Fruit fly (Drosophila melanogaster) whole organism, embryonic: ENCODE measurements around the gene CG14982.

Experiments
- Adf1 ChIP-seq: fragments of 200-800 bp; sonication (Bioruptor generic); IDR thresholded peaks from 2 replicates; pipeline ENCODE4 v1.3.6; 2022; ENCODE audit warnings: missing biosample characterization, missing genetic modification characterization
- Atf3 ChIP-seq: fragments of 200-800 bp; sonication (Bioruptor generic); optimal IDR thresholded peaks from 3 replicates; lab custom pipeline; 2016; ENCODE audit warnings: missing biosample characterization, missing genetic modification characterization
- CG10979 ChIP-seq: fragments of 200-800 bp; sonication (Bioruptor generic); optimal IDR thresholded peaks from 2 replicates; lab custom pipeline; 2018; ENCODE audit warnings: missing biosample characterization, mild to moderate bottlenecking, missing genetic modification characterization, moderate library complexity
- CG11085 ChIP-seq: fragments of 200-800 bp; sonication (Bioruptor generic); IDR thresholded peaks from 2 replicates; pipeline ENCODE4 v1.3.6; 2022; ENCODE audit warnings: missing biosample characterization, missing genetic modification characterization
- CG12391 ChIP-seq: fragments of 200-800 bp; sonication (Bioruptor generic); optimal IDR thresholded peaks from 3 replicates; lab custom pipeline; 2018; ENCODE audit warnings: missing biosample characterization, mild to moderate bottlenecking, missing genetic modification characterization, moderate library complexity
- CG13775 ChIP-seq: fragments of 200-800 bp; sonication (Bioruptor generic); optimal IDR thresholded peaks from 3 replicates; lab custom pipeline; 2017; ENCODE audit warnings: missing biosample characterization, mild to moderate bottlenecking, missing genetic modification characterization
- CG15514 ChIP-seq: fragments of 200-800 bp; sonication (Bioruptor generic); optimal IDR thresholded peaks from 3 replicates; lab custom pipeline; 2017; ENCODE audit warnings: missing biosample characterization, missing genetic modification characterization, mild to moderate bottlenecking, moderate library complexity, missing genetic modification reagents
- CG16863 ChIP-seq: fragments of 200-800 bp; sonication (Bioruptor generic); optimal IDR thresholded peaks from 3 replicates; lab custom pipeline; 2016; ENCODE audit warnings: missing biosample characterization, missing genetic modification characterization
- CG17186 ChIP-seq: fragments of 200-800 bp; sonication (Bioruptor generic); optimal IDR thresholded peaks from 3 replicates; lab custom pipeline; 2017; ENCODE audit warnings: missing biosample characterization, missing genetic modification reagents, missing genetic modification characterization
- CG17612 ChIP-seq: fragments of 200-800 bp; sonication (Bioruptor generic); IDR thresholded peaks from 2 replicates; pipeline ENCODE4 v1.3.6; 2022; ENCODE audit warnings: missing biosample characterization, missing genetic modification characterization
- CG18599 ChIP-seq: fragments of 200-800 bp; sonication (Bioruptor generic); optimal IDR thresholded peaks from 3 replicates; lab custom pipeline; 2017; ENCODE audit warnings: missing biosample characterization, missing genetic modification characterization, mild to moderate bottlenecking, moderate library complexity, missing genetic modification reagents
- CG2116 ChIP-seq: fragments of 200-800 bp; sonication (Bioruptor generic); optimal IDR thresholded peaks from 3 replicates; lab custom pipeline; 2018; ENCODE audit warnings: missing biosample characterization, mild to moderate bottlenecking, missing genetic modification characterization
- CG2678 ChIP-seq: fragments of 200-800 bp; sonication (Bioruptor generic); optimal IDR thresholded peaks from 3 replicates; lab custom pipeline; 2019; ENCODE audit warnings: missing biosample characterization, mild to moderate bottlenecking, missing genetic modification characterization, moderate library complexity
- CG3838 ChIP-seq: fragments of 200-800 bp; sonication (Bioruptor generic); optimal IDR thresholded peaks from 3 replicates; lab custom pipeline; 2016; ENCODE audit warnings: missing biosample characterization, missing genetic modification characterization
- CG3995 ChIP-seq: fragments of 200-800 bp; sonication (Bioruptor generic); optimal IDR thresholded peaks from 3 replicates; lab custom pipeline; 2016; ENCODE audit warnings: missing biosample characterization, missing genetic modification characterization
- CG4820 ChIP-seq: fragments of 200-800 bp; sonication (Bioruptor generic); optimal IDR thresholded peaks from 3 replicates; lab custom pipeline; 2016; ENCODE audit warnings: missing biosample characterization, missing genetic modification characterization
- CG9932 ChIP-seq: fragments of 200-800 bp; sonication (Bioruptor generic); IDR thresholded peaks from 2 replicates; pipeline ENCODE4 v1.3.6; 2022; ENCODE audit warnings: missing biosample characterization, missing genetic modification characterization
- Dll ChIP-seq: fragments of 200-800 bp; sonication (Bioruptor generic); IDR thresholded peaks from 4 replicates; pipeline ENCODE4 v1.3.6; 2022; ENCODE audit warnings: missing biosample characterization, missing genetic modification characterization; ENCODE audit not compliant: partially characterized antibody
- Dp ChIP-seq: fragments of 200-800 bp; sonication (Bioruptor generic); optimal IDR thresholded peaks from 2 replicates; lab custom pipeline; 2018; ENCODE audit warnings: missing biosample characterization, mild to moderate bottlenecking, missing genetic modification characterization, moderate library complexity
- E2f2 ChIP-seq: fragments of 200-800 bp; sonication (Bioruptor generic); IDR thresholded peaks from 2 replicates; pipeline ENCODE4 v1.3.6; 2022; ENCODE audit warnings: missing biosample characterization, missing genetic modification characterization
- Ets97D ChIP-seq: fragments of 200-800 bp; sonication (Bioruptor generic); optimal IDR thresholded peaks from 3 replicates; lab custom pipeline; 2016; ENCODE audit warnings: missing biosample characterization, missing genetic modification characterization
- Fer1 ChIP-seq: fragments of 200-800 bp; sonication (Bioruptor generic); optimal IDR thresholded peaks from 2 replicates; lab custom pipeline; 2017; ENCODE audit warnings: missing biosample characterization, mild to moderate bottlenecking, missing genetic modification characterization
- Kr ChIP-seq: fragments of 200-800 bp; sonication (Bioruptor generic); optimal IDR thresholded peaks from 2 replicates; lab custom pipeline; 2017; ENCODE audit warnings: missing biosample characterization, mild to moderate bottlenecking, missing genetic modification characterization
- Mad ChIP-seq: fragments of 200-800 bp; sonication (Bioruptor generic); optimal IDR thresholded peaks from 2 replicates; lab custom pipeline; 2016; ENCODE audit warnings: missing biosample characterization, missing genetic modification characterization
- Med ChIP-seq: fragments of 200-800 bp; sonication (Bioruptor generic); peaks from one replicate; lab custom pipeline; 2016; ENCODE audit warnings: missing biosample characterization, missing genetic modification characterization, mild to moderate bottlenecking, inconsistent platforms, moderate library complexity
- NFAT ChIP-seq: fragments of 200-800 bp; sonication (Bioruptor generic); IDR thresholded peaks from 2 replicates; pipeline ENCODE4 v1.3.6; 2022; ENCODE audit warnings: missing biosample characterization, missing genetic modification characterization
- Scr ChIP-seq: fragments of 200-800 bp; sonication (Bioruptor generic); IDR thresholded peaks from 2 replicates; pipeline ENCODE4 v1.3.6; 2022; ENCODE audit warnings: missing biosample characterization, missing genetic modification characterization; ENCODE audit not compliant: partially characterized antibody
- chinmo ChIP-seq: fragments of 200-800 bp; sonication (Bioruptor generic); IDR thresholded peaks from 4 replicates; pipeline ENCODE4 v1.3.6; 2022; ENCODE audit warnings: missing biosample characterization, missing genetic modification characterization; ENCODE audit not compliant: partially characterized antibody
- danr ChIP-seq: fragments of 200-800 bp; sonication (Bioruptor generic); IDR thresholded peaks from 2 replicates; pipeline ENCODE4 v1.3.6; 2022; ENCODE audit warnings: missing biosample characterization, missing genetic modification characterization
- disco-r ChIP-seq: fragments of 200-800 bp; sonication (Bioruptor generic); optimal IDR thresholded peaks from 2 replicates; lab custom pipeline; 2016; ENCODE audit warnings: missing biosample characterization, missing genetic modification characterization
- fd102C ChIP-seq: fragments of 200-800 bp; sonication (Bioruptor generic); optimal IDR thresholded peaks from 2 replicates; lab custom pipeline; 2018; ENCODE audit warnings: missing biosample characterization, mild to moderate bottlenecking, missing genetic modification characterization, moderate library complexity
- lab ChIP-seq: fragments of 200-800 bp; sonication (Bioruptor generic); optimal IDR thresholded peaks from 3 replicates; lab custom pipeline; 2017; ENCODE audit warnings: missing biosample characterization, missing genetic modification characterization, mild to moderate bottlenecking, moderate library complexity, missing genetic modification reagents
- otp ChIP-seq: fragments of 200-800 bp; sonication (Bioruptor generic); IDR thresholded peaks from 3 replicates; pipeline ENCODE4, ENCODE4 v1.3.6; 2022; ENCODE audit warnings: missing biosample characterization, missing genetic modification characterization
- pb ChIP-seq: fragments of 200-800 bp; sonication (Bioruptor generic); optimal IDR thresholded peaks from 3 replicates; lab custom pipeline; 2016; ENCODE audit warnings: missing biosample characterization, missing genetic modification characterization
- pzg ChIP-seq: fragments of 200-800 bp; sonication (Bioruptor generic); optimal IDR thresholded peaks from 3 replicates; lab custom pipeline; 2018; ENCODE audit warnings: missing biosample characterization, mild to moderate bottlenecking, missing genetic modification characterization, moderate library complexity
- row ChIP-seq: fragments of 200-800 bp; sonication (Bioruptor generic); IDR thresholded peaks from 3 replicates; pipeline ENCODE4 v1.3.6; 2022; ENCODE audit warnings: missing biosample characterization, missing genetic modification characterization
- sc ChIP-seq, 3 experiments: fragments of >200 bp in 2 of 3; fragments of 200-800 bp in 1 of 3; sonication (Bioruptor generic) in 1 of 3; optimal IDR thresholded peaks; 2 replicates in 2 of 3; 3 replicates in 1 of 3; lab custom pipeline; 2017; ENCODE audit warnings: mild to moderate bottlenecking in 1 of 3, missing biosample characterization in 1 of 3, missing genetic modification characterization in 1 of 3, missing genetic modification reagents in 1 of 3
- scrt ChIP-seq: fragments of 200-800 bp; sonication (Bioruptor generic); optimal IDR thresholded peaks from 2 replicates; lab custom pipeline; 2018; ENCODE audit warnings: missing biosample characterization, mild to moderate bottlenecking, missing genetic modification characterization, moderate library complexity
- sens ChIP-seq: fragments of 200-800 bp; sonication (Bioruptor generic); peaks from one replicate; lab custom pipeline; 2016; ENCODE audit warnings: missing biosample characterization, missing genetic modification characterization
- sim ChIP-seq: fragments of 200-800 bp; sonication (Bioruptor generic); IDR thresholded peaks from 2 replicates; pipeline ENCODE4 v1.3.6; 2022; ENCODE audit warnings: missing biosample characterization, missing genetic modification characterization
- stwl ChIP-seq: fragments of 200-800 bp; sonication (Bioruptor generic); optimal IDR thresholded peaks from 3 replicates; lab custom pipeline; 2018; ENCODE audit warnings: missing biosample characterization, mild to moderate bottlenecking, missing genetic modification characterization, moderate library complexity
- sug ChIP-seq: fragments of 200-800 bp; optimal IDR thresholded peaks from 2 replicates; lab custom pipeline; 2019; ENCODE audit warnings: missing biosample characterization, mild to moderate bottlenecking, missing genetic modification characterization, moderate library complexity
- tna ChIP-seq: fragments of 200-800 bp; sonication (Bioruptor generic); IDR thresholded peaks from 2 replicates; pipeline ENCODE4 v1.3.6; 2022; ENCODE audit warnings: missing biosample characterization, missing genetic modification characterization; ENCODE audit not compliant: partially characterized antibody
- trem ChIP-seq: fragments of 200-800 bp; optimal IDR thresholded peaks from 3 replicates; lab custom pipeline; 2019; ENCODE audit warnings: missing biosample characterization, mild to moderate bottlenecking, missing genetic modification characterization, moderate library complexity
- tup ChIP-seq: fragments of 200-800 bp; sonication (Bioruptor generic); optimal IDR thresholded peaks from 2 replicates; lab custom pipeline; 2016; ENCODE audit warnings: missing biosample characterization, mild to moderate bottlenecking, missing genetic modification characterization, moderate library complexity
- wor ChIP-seq: fragments of 200-800 bp; sonication (Bioruptor generic); IDR thresholded peaks from 2 replicates; pipeline ENCODE4 v1.3.6; 2022; ENCODE audit warnings: missing biosample characterization, missing genetic modification characterization
- zen2 ChIP-seq: fragments of 200-800 bp; sonication (Bioruptor generic); IDR thresholded peaks from 3 replicates; pipeline ENCODE4 v1.3.6; 2022; ENCODE audit warnings: missing biosample characterization, missing genetic modification characterization; ENCODE audit not compliant: partially characterized antibody

CG14982 gene

dm6 chr3L:3940075-3940819 lies 2.3 kb upstream of the CG14982 start, which contains the start of gene CG12766 (continued):
- 0 out of 3 replicates have a peak, but pooled peaks have one; percentile 47 for TF ChIP-seq zen2
- peak; percentile 1 for TF ChIP-seq scrt (GFP tag; lab: Kevin White, UChicago)
- TF ChIP-seq sc (optimal IDR thresholded peaks at IDR 0.05; lab: Kevin White, UChicago) = no peak
- TF ChIP-seq sc (GFP tag; optimal IDR thresholded peaks at IDR 0.05; lab: Kevin White, UChicago) = no peak
- TF ChIP-seq disco-r (GFP tag; lab: Kevin White, UChicago) = no peak
- peak; percentile 44 for TF ChIP-seq CG18599 (GFP tag; lab: Kevin White, UChicago)
- no peak for TF ChIP-seq otp (GFP tag; lab: Robert Waterston, UW)
- TF ChIP-seq CG3995 = no peak
- TF ChIP-seq CG4820 = no peak
- no peak for TF ChIP-seq CG13775 (GFP tag; lab: Kevin White, UChicago)
- no peak for TF ChIP-seq fd102C (GFP tag; lab: Kevin White, UChicago)
- TF ChIP-seq CG11085 (GFP tag; lab: Robert Waterston, UW) = no peak
- TF ChIP-seq Dp = peak; percentile 77
- TF ChIP-seq CG17612 (GFP tag; lab: Robert Waterston, UW) = no peak
- no peak for TF ChIP-seq Ets97D (GFP tag; lab: Kevin White, UChicago)
- no peak for TF ChIP-seq CG3838 (GFP tag; lab: Kevin White, UChicago)
- no peak for TF ChIP-seq pb (GFP tag; lab: Kevin White, UChicago)
- peak; percentile 64 for TF ChIP-seq Scr (GFP tag; lab: Robert Waterston, UW)
- TF ChIP-seq tna (GFP tag; lab: Robert Waterston, UW) = peak; percentile 71
- no peak for TF ChIP-seq Atf3 (GFP tag; lab: Kevin White, UChicago)
- no peak for TF ChIP-seq wor (GFP tag; lab: Robert Waterston, UW)
- TF ChIP-seq tup (GFP tag; lab: Kevin White, UChicago) = no peak
- peak; percentile 7 for TF ChIP-seq pzg
- peak; percentile 43 for TF ChIP-seq lab (GFP tag; lab: Kevin White, UChicago)
- no peak for TF ChIP-seq trem (tag; lab: Kevin White, UChicago)
- TF ChIP-seq Fer1 (GFP tag; lab: Kevin White, UChicago) = peak; percentile 32
- no peak for TF ChIP-seq sim (GFP tag; lab: Robert Waterston, UW)
- TF ChIP-seq NFAT = peak; percentile 69
- TF ChIP-seq CG9932 (GFP tag; lab: Robert Waterston, UW) = peak; percentile 38; the same call in 1 of the 2 replicates
- TF ChIP-seq CG2678 (tag; lab: Kevin White, UChicago) = peak; percentile 56
- TF ChIP-seq, all 482 proteins: peak for 71

- TF ChIP-seq Mad (GFP tag; lab: Kevin White, UChicago) (no peak), danr (GFP tag; lab: Robert Waterston, UW) (no peak), stwl (tag; lab: Kevin White, UChicago) (peak; percentile 97), CG17186 (GFP tag; lab: Kevin White, UChicago) (no peak), sug (no peak), CG2116 (GFP tag; lab: Kevin White, UChicago) (peak; percentile 13), Med (GFP tag; lab: Kevin White, UChicago) (peak; percentile 52), scrt (GFP tag; lab: Kevin White, UChicago) (peak; percentile 28), CG12391 (tag; lab: Kevin White, UChicago) (peak; percentile 18), Dp (peak; percentile 90), E2f2 (GFP tag; lab: Robert Waterston, UW) (peak; percentile 94), trem (tag; lab: Kevin White, UChicago) (peak; percentile 34), pzg (peak; percentile 35), row (GFP tag; lab: Robert Waterston, UW) (peak; percentile 55), CG16863 (GFP tag; lab: Kevin White, UChicago) (no peak), sens (peak; percentile 24), Kr (GFP tag; lab: Kevin White, UChicago) (peak; percentile 68), chinmo (GFP tag; lab: Robert Waterston, UW) (no peak), CG10979 (tag; lab: Kevin White, UChicago) (no peak), Adf1 (GFP tag; lab: Robert Waterston, UW) (no peak), Dll (0 out of 4 replicates have a peak, but pooled peaks have one; percentile 11), CG15514 (peak; percentile 5)
Measured at dm6 chr3L:3947301-3947941, 4.9 kb downstream of the CG14982 start, which contains the start of gene CG10853. CG10853 (plus strand) TSS chr3L:3947891.
